Fruit fly (Drosophila melanogaster): ENCODE results near the gene ND-B14.5A.
A peak's percentile ranks its signal among the peaks of the same experiment; 100 is the strongest.

ND-B14.5A gene

DNA sequence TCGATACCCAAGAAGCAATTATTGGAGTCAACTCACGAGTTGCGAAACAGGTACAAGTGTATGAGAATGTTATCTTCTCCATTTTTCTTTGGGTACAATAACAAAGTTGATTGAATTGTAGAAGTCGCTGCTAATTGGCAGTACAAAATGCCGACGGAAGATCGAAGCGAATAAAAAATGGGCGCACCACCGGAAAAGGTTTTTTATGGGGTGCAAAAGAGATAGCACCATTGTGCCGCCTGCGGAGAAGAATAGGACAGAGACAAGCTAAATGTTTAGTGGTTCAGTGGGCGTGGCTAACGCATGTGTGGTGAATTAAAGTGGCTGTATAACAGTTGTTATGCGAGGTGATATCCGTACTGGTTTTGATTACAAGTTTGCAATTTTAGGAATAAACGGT is 31.8 kb upstream of the ND-B14.5A start (continued):
- TF ChIP-seq tio (GFP tag; optimal IDR thresholded peaks at IDR 0.05) = no peak
- no peak for TF ChIP-seq CG18619 (GFP tag; optimal IDR thresholded peaks at IDR 0.05)
- TF ChIP-seq CG8388 (GFP tag; optimal IDR thresholded peaks at IDR 0.05) = peak; percentile 7
- no peak for TF ChIP-seq CG8089 (GFP tag; optimal IDR thresholded peaks at IDR 0.05)
- TF ChIP-seq CG33557 (GFP tag; optimal IDR thresholded peaks at IDR 0.05) = peak; percentile 8
- TF ChIP-seq CG12769 (tag; optimal IDR thresholded peaks at IDR 0.05) = no peak
- no peak for TF ChIP-seq CG6765 (GFP tag; optimal IDR thresholded peaks at IDR 0.05)
- TF ChIP-seq Deaf1 (tag; optimal IDR thresholded peaks at IDR 0.05) = peak; percentile 19
- peak; percentile 98 for TF ChIP-seq Nf-YC (tag; optimal IDR thresholded peaks at IDR 0.05)
- TF ChIP-seq HLH3B (GFP tag; IDR thresholded peaks at IDR 0.05) = no peak
- 0 out of 3 replicates have a peak, but pooled peaks have one; percentile 41 for TF ChIP-seq otp (GFP tag; IDR thresholded peaks at IDR 0.05)
- TF ChIP-seq tll (GFP tag; optimal IDR thresholded peaks at IDR 0.05) = no peak
- no peak for TF ChIP-seq shn (GFP tag; optimal IDR thresholded peaks at IDR 0.05)
- TF ChIP-seq CG8290 (GFP tag; optimal IDR thresholded peaks at IDR 0.05) = no peak
- TF ChIP-seq CG8290 (tag; optimal IDR thresholded peaks at IDR 0.05) = peak in 1 of 2 experiments; percentile 15
- TF ChIP-seq CG13296 (GFP tag; optimal IDR thresholded peaks at IDR 0.05) = no peak
- TF ChIP-seq B-H2 (GFP tag; optimal IDR thresholded peaks at IDR 0.05) = peak; percentile 44
- TF ChIP-seq CG6683 (GFP tag; optimal IDR thresholded peaks at IDR 0.05) = no peak
- TF ChIP-seq cg (GFP tag; optimal IDR thresholded peaks at IDR 0.05) = peak; percentile 48
- no peak for TF ChIP-seq CG9215 (GFP tag; IDR thresholded peaks at IDR 0.05)
- no peak for TF ChIP-seq HmgD (GFP tag; optimal IDR thresholded peaks at IDR 0.05)
- TF ChIP-seq kni (GFP tag; optimal IDR thresholded peaks at IDR 0.05) = peak; percentile 33
- TF ChIP-seq CG10543 (GFP tag; optimal IDR thresholded peaks at IDR 0.05) = peak; percentile 26
- no peak for TF ChIP-seq CG9609 (GFP tag; optimal IDR thresholded peaks at IDR 0.05)
- TF ChIP-seq CG17385 (GFP tag; optimal IDR thresholded peaks at IDR 0.05) = peak; percentile 1
- no peak for TF ChIP-seq CG30403 (GFP tag; optimal IDR thresholded peaks at IDR 0.05)
- TF ChIP-seq mirr (GFP tag; optimal IDR thresholded peaks at IDR 0.05) = peak; percentile 46
- TF ChIP-seq btn (GFP tag; optimal IDR thresholded peaks at IDR 0.05) = no peak
- TF ChIP-seq lov (optimal IDR thresholded peaks at IDR 0.05) = no peak
- TF ChIP-seq lov (GFP tag; IDR thresholded peaks at IDR 0.05) = no peak
- TF ChIP-seq aop (GFP tag; IDR thresholded peaks at IDR 0.05) = peak; percentile 53; the same call in 1 of the 2 replicates
- no peak for TF ChIP-seq sima (GFP tag; optimal IDR thresholded peaks at IDR 0.05)
- TF ChIP-seq Xrp1 (GFP tag; IDR thresholded peaks at IDR 0.05) = no peak
- TF ChIP-seq CG10959 (GFP tag; IDR thresholded peaks at IDR 0.05) = no peak
- TF ChIP-seq zen (tag; optimal IDR thresholded peaks at IDR 0.05) = peak; percentile 10
- no peak for TF ChIP-seq CG12659 (GFP tag; optimal IDR thresholded peaks at IDR 0.05)
- no peak for TF ChIP-seq cas (GFP tag; IDR thresholded peaks at IDR 0.05)
- no peak for TF ChIP-seq CG15514 (GFP tag; optimal IDR thresholded peaks at IDR 0.05)
- peak; percentile 86 for TF ChIP-seq abd-A (tag; optimal IDR thresholded peaks at IDR 0.05)
- TF ChIP-seq CG30431 (GFP tag; optimal IDR thresholded peaks at IDR 0.05) = no peak
- peak; percentile 48; the same call in 1 of the 3 replicates for TF ChIP-seq ci (GFP tag; IDR thresholded peaks at IDR 0.05)
- no peak for TF ChIP-seq Chrac-16 (GFP tag; optimal IDR thresholded peaks at IDR 0.05)
- TF ChIP-seq CG12391 (tag; optimal IDR thresholded peaks at IDR 0.05) = no peak
- peak; percentile 58 for TF ChIP-seq pfk (GFP tag; optimal IDR thresholded peaks at IDR 0.05)
- TF ChIP-seq vvl (GFP tag; IDR thresholded peaks at IDR 0.05) = peak; percentile 41; the same call in 1 of the 2 replicates
- TF ChIP-seq Rx (GFP tag; IDR thresholded peaks at IDR 0.05) = no peak
- no peak for TF ChIP-seq CG1233 (GFP tag; optimal IDR thresholded peaks at IDR 0.05)
- no peak for TF ChIP-seq ato (GFP tag; IDR thresholded peaks at IDR 0.05; ENCODE audit: partially characterized antibody)
- no peak for TF ChIP-seq fd102C (GFP tag; optimal IDR thresholded peaks at IDR 0.05)
- TF ChIP-seq Vsx1 (GFP tag; optimal IDR thresholded peaks at IDR 0.05) = peak; percentile 8
- peak; percentile 92 for TF ChIP-seq ash1 (GFP tag; optimal IDR thresholded peaks at IDR 0.05)
